Worm (Caenorhabditis elegans): ENCODE results near the gene dnj-5.

DNA sequence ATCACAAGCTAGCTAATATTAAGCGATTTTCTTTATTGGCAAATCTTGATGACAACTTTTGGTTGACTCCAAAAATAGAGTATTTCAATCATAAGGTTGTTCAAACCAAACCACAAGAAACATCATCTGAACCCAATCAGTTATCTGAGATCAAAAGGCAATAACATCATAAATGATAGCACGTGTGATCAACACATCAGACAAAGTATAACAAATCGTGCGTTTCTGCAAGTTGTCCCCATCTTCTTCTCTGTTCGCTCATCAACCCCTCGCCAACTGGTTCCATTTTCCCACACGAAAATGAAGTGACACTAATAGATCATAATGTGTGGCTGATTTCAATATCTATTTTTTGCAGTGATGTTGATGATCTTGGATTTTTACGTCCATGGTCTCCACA lies 8.8 kb downstream of the dnj-5 start:
- peak in 1 of 2 experiments; percentile 81 for TF ChIP-seq mdl-1 (tag; optimal IDR thresholded peaks at IDR 0.05)
- no peak for TF ChIP-seq nhr-76 (tag; optimal IDR thresholded peaks at IDR 0.05)
- TF ChIP-seq nhr-237 (tag; optimal IDR thresholded peaks at IDR 0.05), result no peak
- peak; percentile 42; the same call in 1 of the 2 replicates for TF ChIP-seq grh-1 (GFP tag; IDR thresholded peaks at IDR 0.05)
- no peak for TF ChIP-seq lin-15B (tag; optimal IDR thresholded peaks at IDR 0.05)
- no peak for TF ChIP-seq pag-3 (tag; optimal IDR thresholded peaks at IDR 0.05; ENCODE audit: borderline replicate concordance, insufficient read depth)
- TF ChIP-seq snu-23 (GFP tag; optimal IDR thresholded peaks at IDR 0.05), result peak; percentile 59
- peak in 1 of 3 experiments; percentile 37 for TF ChIP-seq dpl-1 (GFP tag; optimal IDR thresholded peaks at IDR 0.05)
- no peak for TF ChIP-seq ztf-11 (tag; optimal IDR thresholded peaks at IDR 0.05)
- no peak for TF ChIP-seq hlh-4 (tag; optimal IDR thresholded peaks at IDR 0.05)
- no peak for TF ChIP-seq unc-86 (tag; optimal IDR thresholded peaks at IDR 0.05)
